Fruit fly (Drosophila melanogaster): Measurements from ENCODE around the gene ph-p.

dm6 chrX:2083678-2084162 is 54.5 kb downstream of the ph-p start:
- TF ChIP-seq CTCF (optimal IDR thresholded peaks at IDR 0.05), result no peak
- no peak for TF ChIP-seq CG8478 (optimal IDR thresholded peaks at IDR 0.05)
